Worm (Caenorhabditis elegans): ENCODE measurements around the gene srz-67.

srz-67 gene

DNA sequence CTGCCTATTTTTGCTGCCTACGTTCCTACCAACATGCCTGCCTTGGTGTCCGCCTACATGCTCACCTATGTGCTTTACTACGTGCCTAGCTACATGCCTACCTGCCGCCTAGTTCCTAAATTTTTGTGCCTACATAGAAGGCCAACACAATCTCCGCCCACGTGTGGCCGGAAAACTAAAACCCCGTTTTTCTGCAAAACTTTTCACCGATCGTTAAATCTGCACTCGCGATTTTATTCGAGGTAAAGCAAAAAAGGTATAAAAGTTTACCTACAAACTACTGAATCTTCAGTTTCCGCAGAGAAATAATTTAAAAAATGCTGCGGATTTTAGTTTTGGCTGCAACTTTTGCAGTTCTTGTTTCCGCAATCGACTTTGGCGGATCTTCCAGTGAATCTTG lies 12.5 kb upstream of the srz-67 start, which contains the start of gene clec-124:
clec-124 (plus strand) TSS at position 301 of the 400 bp plus-strand sequence.
- TF ChIP-seq pag-3 (tag; optimal IDR thresholded peaks at IDR 0.05; ENCODE audit: borderline replicate concordance) = no peak
- no peak for TF ChIP-seq hlh-15 (tag; optimal IDR thresholded peaks at IDR 0.05)
- no peak for TF ChIP-seq mec-3 (tag; optimal IDR thresholded peaks at IDR 0.05; ENCODE audit: borderline replicate concordance)
- no peak for TF ChIP-seq ceh-24 (tag; optimal IDR thresholded peaks at IDR 0.05)
- no peak for TF ChIP-seq madf-2 (tag; optimal IDR thresholded peaks at IDR 0.05)
- no peak for TF ChIP-seq lin-11 (tag; optimal IDR thresholded peaks at IDR 0.05)
- TF ChIP-seq ama-1 (optimal IDR thresholded peaks at IDR 0.05) = no peak
- TF ChIP-seq C08G9.2 (tag; optimal IDR thresholded peaks at IDR 0.05) = no peak
- no peak for TF ChIP-seq ttx-3 (tag; optimal IDR thresholded peaks at IDR 0.05)
- no peak for TF ChIP-seq npax-4 (tag; optimal IDR thresholded peaks at IDR 0.05)
- TF ChIP-seq odd-2 (tag; optimal IDR thresholded peaks at IDR 0.05) = no peak
- no peak for TF ChIP-seq ceh-2 (tag; optimal IDR thresholded peaks at IDR 0.05)
- TF ChIP-seq fax-1 (tag; optimal IDR thresholded peaks at IDR 0.05) = no peak
- no peak for TF ChIP-seq ceh-34 (tag; optimal IDR thresholded peaks at IDR 0.05)
- TF ChIP-seq fkh-6 (tag; optimal IDR thresholded peaks at IDR 0.05) = no peak
- no peak for TF ChIP-seq C38D4.7 (GFP tag; optimal IDR thresholded peaks at IDR 0.05)

DNA sequence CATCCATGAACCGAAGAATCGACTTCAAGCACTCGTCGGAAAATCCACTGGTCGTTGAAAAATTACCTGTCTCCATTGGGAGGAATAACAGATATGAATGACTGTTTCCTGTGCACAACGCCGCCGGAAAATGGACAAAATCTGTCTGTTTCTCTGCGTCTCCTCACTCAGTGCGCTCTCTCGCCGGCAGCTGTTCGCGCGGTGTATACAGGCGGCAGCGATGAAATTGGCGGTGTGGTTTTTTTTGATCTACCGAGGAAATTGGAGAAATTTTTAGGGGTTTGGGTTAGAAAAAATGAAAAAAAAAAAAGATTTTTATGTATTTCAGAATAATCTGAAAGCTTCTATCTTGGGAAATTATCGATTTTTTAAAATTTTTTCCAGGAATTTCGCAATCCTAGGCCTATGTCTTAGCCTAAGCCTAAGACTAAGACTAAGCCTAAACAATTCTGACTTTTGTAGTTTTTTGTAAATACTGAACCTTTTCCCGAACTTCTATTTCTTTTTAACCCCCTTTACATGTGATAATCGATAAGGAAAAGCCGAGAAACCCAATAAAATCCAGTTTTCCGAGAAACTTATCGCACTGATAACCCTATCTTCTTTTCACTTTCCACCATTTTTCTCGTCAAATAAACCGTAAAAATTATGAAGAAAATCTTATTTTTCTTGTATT lies 11.2 kb upstream of the srz-67 start, which contains the start of the genes fbxc-50 and C17F4.2:
fbxc-50 (minus strand) TSS at position 81 of the 676 bp plus-strand sequence.
C17F4.2 (plus strand) TSS at position 626 of the 676 bp plus-strand sequence.
- TF ChIP-seq T23F11.4 (GFP tag; optimal IDR thresholded peaks at IDR 0.05) (no peak), sox-4 (tag; optimal IDR thresholded peaks at IDR 0.05) (no peak), unc-42 (tag; optimal IDR thresholded peaks at IDR 0.05) (no peak), dve-1 (tag; optimal IDR thresholded peaks at IDR 0.05) (no peak), ceh-9 (tag; optimal IDR thresholded peaks at IDR 0.05) (no peak), ceh-45 (GFP tag; IDR thresholded peaks at IDR 0.05) (no peak), sdc-2 (tag; optimal IDR thresholded peaks at IDR 0.05) (no peak), mec-3 (tag; optimal IDR thresholded peaks at IDR 0.05; ENCODE audit: borderline replicate concordance) (no peak), ahr-1 (tag; optimal IDR thresholded peaks at IDR 0.05) (no peak)

DNA sequence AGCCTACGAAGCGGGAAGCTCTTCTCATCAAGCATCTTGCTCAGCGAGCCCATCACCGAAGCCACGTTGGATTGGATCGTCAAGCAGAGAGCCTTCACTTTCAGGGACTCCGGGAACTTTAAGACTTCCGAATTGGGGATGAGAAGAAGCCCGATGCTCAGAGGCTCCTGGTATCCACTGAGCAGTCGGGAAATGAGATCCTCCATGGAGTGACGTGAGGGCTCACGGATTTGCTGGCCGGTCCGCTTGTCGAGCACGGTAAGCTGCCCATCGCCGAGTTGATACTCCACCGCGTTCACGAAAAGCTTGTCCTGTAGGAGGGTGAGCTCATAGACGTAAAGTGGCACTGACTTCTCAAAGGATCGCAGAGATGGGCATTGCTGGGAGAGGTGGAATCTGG lies 10.6 kb upstream of the srz-67 start:
- no peak for TF ChIP-seq ceh-19 (GFP tag; optimal IDR thresholded peaks at IDR 0.05)
- TF ChIP-seq pag-3 (tag; optimal IDR thresholded peaks at IDR 0.05; ENCODE audit: borderline replicate concordance) = no peak
- TF ChIP-seq hlh-6 (tag; optimal IDR thresholded peaks at IDR 0.05) = no peak
- no peak for TF ChIP-seq ceh-30 (tag; optimal IDR thresholded peaks at IDR 0.05)
- TF ChIP-seq ama-1 (optimal IDR thresholded peaks at IDR 0.05) = no peak

DNA sequence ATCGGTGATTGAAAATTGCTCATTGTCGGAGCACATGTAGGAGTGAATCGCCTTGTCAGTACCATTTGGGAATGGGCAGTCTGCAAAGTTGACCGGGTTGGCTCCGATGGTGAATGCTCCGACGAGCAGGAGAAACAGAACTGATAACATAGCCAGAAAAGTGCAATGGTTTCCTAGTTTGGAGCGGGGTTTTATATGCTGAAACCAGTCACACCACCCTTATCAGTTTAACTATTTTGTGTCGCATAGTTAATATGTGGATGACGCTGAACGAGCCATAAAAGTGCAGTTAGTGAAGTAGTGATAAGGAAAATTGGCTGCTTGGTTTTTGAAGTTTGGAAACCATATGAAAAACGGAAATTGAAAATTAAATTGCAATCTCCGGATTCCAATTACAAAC lies 8.9 kb upstream of the srz-67 start, which contains the start of gene C17F4.7:
C17F4.7 (minus strand) TSS at position 180 of the 400 bp plus-strand sequence.
- no peak for TF ChIP-seq ceh-18 (tag; optimal IDR thresholded peaks at IDR 0.05)
- no peak for TF ChIP-seq hlh-6 (tag; optimal IDR thresholded peaks at IDR 0.05)
- no peak for TF ChIP-seq mec-3 (tag; optimal IDR thresholded peaks at IDR 0.05; ENCODE audit: borderline replicate concordance)
- no peak for TF ChIP-seq tbx-7 (tag; optimal IDR thresholded peaks at IDR 0.05)
- TF ChIP-seq ceh-31 (tag; optimal IDR thresholded peaks at IDR 0.05) = no peak
- TF ChIP-seq hlh-8 (tag; optimal IDR thresholded peaks at IDR 0.05) = no peak
- TF ChIP-seq ceh-6 (GFP tag; optimal IDR thresholded peaks at IDR 0.05) = no peak
- TF ChIP-seq ahr-1 (tag; optimal IDR thresholded peaks at IDR 0.05) = no peak
- no peak for TF ChIP-seq hlh-13 (GFP tag; optimal IDR thresholded peaks at IDR 0.05)

DNA sequence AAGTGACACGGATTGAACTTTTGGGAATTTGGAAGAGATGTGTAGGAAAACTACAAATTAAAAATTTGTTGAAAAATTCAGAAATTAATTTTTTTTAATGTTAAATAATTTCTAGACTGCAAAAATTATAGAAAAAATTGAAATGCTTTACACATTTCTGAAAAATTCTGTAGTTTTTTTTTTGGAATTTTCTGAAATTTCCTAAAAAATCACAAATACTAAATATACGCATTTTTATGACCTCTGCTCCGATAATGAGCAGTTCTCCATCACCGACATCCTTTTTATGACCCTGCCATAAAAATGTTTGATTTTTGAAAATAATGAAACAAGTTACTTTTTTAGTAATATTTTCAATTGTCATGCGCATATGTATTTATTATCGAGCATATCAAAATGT lies 7.8 kb upstream of the srz-67 start:
- no peak for TF ChIP-seq ceh-9 (tag; optimal IDR thresholded peaks at IDR 0.05)
- no peak for TF ChIP-seq tbx-7 (tag; optimal IDR thresholded peaks at IDR 0.05)
- no peak for TF ChIP-seq ceh-34 (tag; optimal IDR thresholded peaks at IDR 0.05)
- TF ChIP-seq syd-9 (tag; optimal IDR thresholded peaks at IDR 0.05) = no peak
